Worm (Caenorhabditis elegans): ENCODE data around the gene C25H3.11.

The C25H3.11 gene

ce11 chrII:5688959-5689358 is at the start of gene C25H3.11:
Gene C25H3.11, minus strand, starts transcription at chrII:5689040.
- TF ChIP-seq pag-3 (tag; optimal IDR thresholded peaks at IDR 0.05; ENCODE audit: borderline replicate concordance, insufficient read depth) = no peak
- TF ChIP-seq lin-39 (tag; optimal IDR thresholded peaks at IDR 0.05) = no peak
- TF ChIP-seq egl-13 (tag; optimal IDR thresholded peaks at IDR 0.05) = no peak
- no peak for TF ChIP-seq xbp-1 (tag; optimal IDR thresholded peaks at IDR 0.05)
- TF ChIP-seq lsy-2 (tag; optimal IDR thresholded peaks at IDR 0.05) = peak; percentile 11 to 14
- peak; percentile 6 for TF ChIP-seq unc-130 (tag; optimal IDR thresholded peaks at IDR 0.05)
- no peak for TF ChIP-seq unc-86 (tag; optimal IDR thresholded peaks at IDR 0.05)
- TF ChIP-seq fos-1 (tag; optimal IDR thresholded peaks at IDR 0.05) = no peak
- TF ChIP-seq mep-1 (tag; optimal IDR thresholded peaks at IDR 0.05) = peak; percentile 31
- peak; percentile 9 for TF ChIP-seq dsc-1 (tag; optimal IDR thresholded peaks at IDR 0.05)
- no peak for TF ChIP-seq fkh-10 (GFP tag; optimal IDR thresholded peaks at IDR 0.05)
- no peak for TF ChIP-seq unc-98 (GFP tag; IDR thresholded peaks at IDR 0.05)
- TF ChIP-seq Y116A8C.19 (tag; optimal IDR thresholded peaks at IDR 0.05; ENCODE audit: borderline replicate concordance) = no peak
- peak; percentile 34 for TF ChIP-seq elt-2 (tag; optimal IDR thresholded peaks at IDR 0.05)
- TF ChIP-seq nhr-85 (tag) = peak; percentile 70
- no peak for TF ChIP-seq tbx-2 (tag; optimal IDR thresholded peaks at IDR 0.05)
- no peak for TF ChIP-seq pax-3 (tag; optimal IDR thresholded peaks at IDR 0.05)
- no peak for TF ChIP-seq sup-37 (GFP tag; optimal IDR thresholded peaks at IDR 0.05)
- TF ChIP-seq tlp-1 (tag; optimal IDR thresholded peaks at IDR 0.05) = no peak
- peak; percentile 53 for TF ChIP-seq snu-23 (GFP tag; optimal IDR thresholded peaks at IDR 0.05)
- peak; percentile 26 for TF ChIP-seq rnt-1 (tag; optimal IDR thresholded peaks at IDR 0.05)
- TF ChIP-seq mdl-1 (tag; optimal IDR thresholded peaks at IDR 0.05) = peak in 1 of 2 experiments; percentile 32
- TF ChIP-seq nhr-77 (tag; optimal IDR thresholded peaks at IDR 0.05) = no peak
- TF ChIP-seq nhr-71 (tag; optimal IDR thresholded peaks at IDR 0.05) = peak; percentile 40
- peak in 1 of 2 experiments; percentile 3 for TF ChIP-seq efl-1 (optimal IDR thresholded peaks at IDR 0.05)
- TF ChIP-seq efl-1 (GFP tag; optimal IDR thresholded peaks at IDR 0.05 in 1 of 2) = peak in 1 of 2 experiments; percentile 4
- TF ChIP-seq sptf-1 (tag; optimal IDR thresholded peaks at IDR 0.05) = no peak
- no peak for TF ChIP-seq ces-1 (GFP tag; optimal IDR thresholded peaks at IDR 0.05)
- TF ChIP-seq lin-14 (GFP tag; optimal IDR thresholded peaks at IDR 0.05) = peak; percentile 56
- peak; percentile 14 for TF ChIP-seq nhr-90 (tag; optimal IDR thresholded peaks at IDR 0.05; ENCODE audit: poor library complexity)
- TF ChIP-seq lin-13 (GFP tag; optimal IDR thresholded peaks at IDR 0.05) = no peak
- peak; percentile 24 for TF ChIP-seq C16A3.4 (tag; optimal IDR thresholded peaks at IDR 0.05)
- TF ChIP-seq nhr-19 (GFP tag; conservative IDR thresholded peaks at IDR 0.05) = no peak
- peak; percentile 31 for TF ChIP-seq nhr-20 (tag; optimal IDR thresholded peaks at IDR 0.05)
- peak; percentile 3 for TF ChIP-seq swsn-7 (tag; optimal IDR thresholded peaks at IDR 0.05)
- TF ChIP-seq fkh-8 (tag; optimal IDR thresholded peaks at IDR 0.05) = no peak
- TF ChIP-seq mab-9 (GFP tag; IDR thresholded peaks at IDR 0.05) = no peak
- TF ChIP-seq nhr-28 (tag; optimal IDR thresholded peaks at IDR 0.05) = no peak
- TF ChIP-seq lin-35 (GFP tag; optimal IDR thresholded peaks at IDR 0.05) = peak in 1 of 2 experiments; percentile 40
- peak in 2 of 3 experiments; percentile 9 to 27 for TF ChIP-seq dpl-1 (GFP tag; optimal IDR thresholded peaks at IDR 0.05)
- TF ChIP-seq skn-1 (tag; optimal IDR thresholded peaks at IDR 0.05) = no peak
- peak; percentile 15 for TF ChIP-seq lin-15B (tag; optimal IDR thresholded peaks at IDR 0.05)

- TF ChIP-seq pag-3 (tag; optimal IDR thresholded peaks at IDR 0.05; ENCODE audit: borderline replicate concordance, insufficient read depth) (no peak), unc-86 (tag; optimal IDR thresholded peaks at IDR 0.05) (peak; percentile 23), zag-1 (tag; optimal IDR thresholded peaks at IDR 0.05) (no peak), elt-2 (tag; optimal IDR thresholded peaks at IDR 0.05) (no peak), egl-13 (tag; optimal IDR thresholded peaks at IDR 0.05) (no peak), ama-1 (optimal IDR thresholded peaks at IDR 0.05) (no peak), unc-30 (tag; optimal IDR thresholded peaks at IDR 0.05) (no peak), blmp-1 (tag; optimal IDR thresholded peaks at IDR 0.05) (no peak)
Observed at ce11 chrII:5736599-5736998, 47.8 kb upstream of the C25H3.11 start.
